Fruit fly (Drosophila melanogaster): ENCODE data around the gene CG14722.

CG14722 gene

DNA sequence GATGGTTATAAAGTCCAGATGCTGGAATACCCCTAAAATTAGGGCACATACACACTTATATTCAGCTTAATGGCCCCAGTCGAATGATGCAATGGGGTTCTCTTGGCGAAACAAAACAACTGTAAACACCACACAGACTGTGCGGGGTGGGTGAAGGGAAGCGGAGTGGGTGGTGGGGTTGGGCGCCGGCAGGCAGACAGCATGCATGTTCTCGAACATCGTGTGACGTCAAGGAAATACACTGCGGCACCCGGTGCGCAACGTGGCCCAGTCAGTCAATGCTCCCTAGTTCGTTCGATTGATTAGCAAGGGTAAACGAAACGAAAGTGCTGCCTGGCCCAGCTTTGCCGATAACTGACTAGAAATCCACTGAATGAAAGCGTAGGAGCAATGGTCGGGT, 20.8 kb downstream of the CG14722 start (continued):
- TF ChIP-seq Nf-YC (tag; optimal IDR thresholded peaks at IDR 0.05) (peak; percentile 83), C15 (GFP tag; IDR thresholded peaks at IDR 0.05) (no peak), CG10366 (GFP tag; IDR thresholded peaks at IDR 0.05) (no peak), CG1647 (GFP tag; optimal IDR thresholded peaks at IDR 0.05) (no peak), CG9817 (tag; optimal IDR thresholded peaks at IDR 0.05) (no peak), Dad (GFP tag; optimal IDR thresholded peaks at IDR 0.05) (no peak), CG10267 (tag; optimal IDR thresholded peaks at IDR 0.05) (no peak), lola (GFP tag; optimal IDR thresholded peaks at IDR 0.05) (no peak), CG15011 (GFP tag; optimal IDR thresholded peaks at IDR 0.05) (no peak), CG18599 (GFP tag; optimal IDR thresholded peaks at IDR 0.05) (peak; percentile 48), trh (GFP tag; optimal IDR thresholded peaks at IDR 0.05) (no peak), CG4854 (GFP tag; optimal IDR thresholded peaks at IDR 0.05) (no peak), lbe (GFP tag; optimal IDR thresholded peaks at IDR 0.05) (no peak), cg (GFP tag; optimal IDR thresholded peaks at IDR 0.05) (no peak), slp2 (GFP tag; optimal IDR thresholded peaks at IDR 0.05) (no peak), hkb (optimal IDR thresholded peaks at IDR 0.05) (no peak), hkb (GFP tag; IDR thresholded peaks at IDR 0.05) (no peak), ATbp (GFP tag; optimal IDR thresholded peaks at IDR 0.05) (no peak), fd3F (GFP tag; optimal IDR thresholded peaks at IDR 0.05) (no peak), sug (tag; optimal IDR thresholded peaks at IDR 0.05) (peak; percentile 43), pho (GFP tag; optimal IDR thresholded peaks at IDR 0.05) (no peak), CG17802 (tag; optimal IDR thresholded peaks at IDR 0.05) (no peak), CG8388 (GFP tag; optimal IDR thresholded peaks at IDR 0.05) (no peak), dpn (GFP tag; optimal IDR thresholded peaks at IDR 0.05) (no peak), dm (GFP tag; optimal IDR thresholded peaks at IDR 0.05) (no peak), danr (GFP tag; IDR thresholded peaks at IDR 0.05) (no peak), Nf-YB (GFP tag; optimal IDR thresholded peaks at IDR 0.05) (peak; percentile 39), Doc3 (GFP tag; IDR thresholded peaks at IDR 0.05; ENCODE audit: partially characterized antibody) (no peak), tio (GFP tag; optimal IDR thresholded peaks at IDR 0.05) (no peak), repo (GFP tag; optimal IDR thresholded peaks at IDR 0.05) (no peak), CG13624 (GFP tag; optimal IDR thresholded peaks at IDR 0.05) (no peak), D19B (GFP tag; optimal IDR thresholded peaks at IDR 0.05) (no peak), Vsx1 (GFP tag; optimal IDR thresholded peaks at IDR 0.05) (no peak), CG1602 (GFP tag; optimal IDR thresholded peaks at IDR 0.05) (no peak), Sox100B (GFP tag; optimal IDR thresholded peaks at IDR 0.05) (no peak), CG4328 (GFP tag; optimal IDR thresholded peaks at IDR 0.05) (no peak), Deaf1 (tag; optimal IDR thresholded peaks at IDR 0.05) (peak; percentile 11), Gsc (GFP tag; IDR thresholded peaks at IDR 0.05) (no peak), CG7987 (GFP tag; optimal IDR thresholded peaks at IDR 0.05) (peak; percentile 4), CG14014 (GFP tag; IDR thresholded peaks at IDR 0.05) (no peak), CG17612 (GFP tag; IDR thresholded peaks at IDR 0.05) (no peak), CG10462 (GFP tag; optimal IDR thresholded peaks at IDR 0.05) (no peak), Med (GFP tag) (peak; percentile 12)
